ENCODE assay signal across 4 fruit fly cellular contexts in genomic region chr3R:27225490-27225889, dm6.
TF ChIP-seq lines count a peak whose summit lies in the region.

No protein-coding gene starts in this region.

- TF ChIP-seq CTCF in whole organism, embryonic (GFP tag; optimal IDR thresholded peaks at IDR 0.05; lab: Kevin White, UChicago), result no peak

TF ChIP-seq in whole organism, 6 proteins besides CTCF, POLR2A, EP300 and RAD21:
- TF ChIP-seq usp (GFP tag; optimal IDR thresholded peaks at IDR 0.05; lab: Kevin White, UChicago), result no peak
- peak; percentile 1 for TF ChIP-seq Dll (optimal IDR thresholded peaks at IDR 0.05; lab: Kevin White, UChicago)
- TF ChIP-seq psq (optimal IDR thresholded peaks at IDR 0.05; lab: Kevin White, UChicago), result no peak
- TF ChIP-seq pan (optimal IDR thresholded peaks at IDR 0.05; lab: Kevin White, UChicago), result no peak

TF ChIP-seq in whole organism, embryonic, 481 proteins besides CTCF, POLR2A, EP300 and RAD21:
- TF ChIP-seq sens (GFP tag; lab: Kevin White, UChicago), result peak; percentile 31
- TF ChIP-seq Hr51 (GFP tag; optimal IDR thresholded peaks at IDR 0.05; lab: Kevin White, UChicago), result no peak

TF ChIP-seq in whole organism, prepupa, 60 proteins besides CTCF, POLR2A, EP300 and RAD21:
- TF ChIP-seq Sox102F (GFP tag; optimal IDR thresholded peaks at IDR 0.05; lab: Kevin White, UChicago) (no peak), Met (GFP tag; optimal IDR thresholded peaks at IDR 0.05; lab: Kevin White, UChicago) (peak; percentile 13), Eip78C (GFP tag; lab: Kevin White, UChicago) (peak; percentile 73), pdm3 (GFP tag; optimal IDR thresholded peaks at IDR 0.05; lab: Kevin White, UChicago) (no peak), Blimp-1 (GFP tag; optimal IDR thresholded peaks at IDR 0.05; lab: Kevin White, UChicago) (no peak), CG9139 (GFP tag; optimal IDR thresholded peaks at IDR 0.05; lab: Kevin White, UChicago) (no peak), fkh (GFP tag; optimal IDR thresholded peaks at IDR 0.05; lab: Kevin White, UChicago) (no peak), CG31627 (GFP tag; optimal IDR thresholded peaks at IDR 0.05; lab: Kevin White, UChicago) (no peak), CG11902 (GFP tag; optimal IDR thresholded peaks at IDR 0.05; lab: Kevin White, UChicago) (no peak), CG6276 (GFP tag; optimal IDR thresholded peaks at IDR 0.05; lab: Kevin White, UChicago) (no peak), Ets96B (tag; optimal IDR thresholded peaks at IDR 0.05; lab: Kevin White, UChicago) (peak; percentile 23), acj6 (GFP tag; optimal IDR thresholded peaks at IDR 0.05; lab: Kevin White, UChicago) (no peak), CG8319 (GFP tag; optimal IDR thresholded peaks at IDR 0.05; lab: Kevin White, UChicago) (no peak), svp (GFP tag; lab: Kevin White, UChicago) (peak; percentile 57), net (GFP tag; optimal IDR thresholded peaks at IDR 0.05; lab: Kevin White, UChicago) (no peak), CG3919 (GFP tag; optimal IDR thresholded peaks at IDR 0.05; lab: Kevin White, UChicago) (no peak), spab (GFP tag; optimal IDR thresholded peaks at IDR 0.05; lab: Kevin White, UChicago) (no peak)
TF ChIP-seq in whole organism, prepupa: peak in this region for 4.

TF ChIP-seq in whole organism, pupa, 21 proteins besides CTCF, POLR2A, EP300 and RAD21:
- no peak for TF ChIP-seq rn (GFP tag; IDR thresholded peaks at IDR 0.05; lab: Robert Waterston, UW)
- no peak for TF ChIP-seq CG12605 (GFP tag; IDR thresholded peaks at IDR 0.05; lab: Robert Waterston, UW)
- peak; percentile 20 for TF ChIP-seq CG14655 (GFP tag; optimal IDR thresholded peaks at IDR 0.05; lab: Kevin White, UChicago)
- TF ChIP-seq CG8159 (tag; optimal IDR thresholded peaks at IDR 0.05; lab: Kevin White, UChicago), result peak; percentile 33
- TF ChIP-seq CG10348 (GFP tag; IDR thresholded peaks at IDR 0.05; lab: Robert Waterston, UW), result no peak
- TF ChIP-seq CG15710 (tag; optimal IDR thresholded peaks at IDR 0.05; lab: Kevin White, UChicago), result no peak
- TF ChIP-seq fd96Ca (GFP tag; IDR thresholded peaks at IDR 0.05; lab: Robert Waterston, UW), result no peak
- peak; percentile 22 for TF ChIP-seq CG9948 (tag; optimal IDR thresholded peaks at IDR 0.05; lab: Kevin White, UChicago)
- TF ChIP-seq CG4496 (GFP tag; IDR thresholded peaks at IDR 0.05; lab: Robert Waterston, UW), result no peak
- TF ChIP-seq gl (tag; optimal IDR thresholded peaks at IDR 0.05; lab: Kevin White, UChicago), result no peak
- TF ChIP-seq D1 (tag; optimal IDR thresholded peaks at IDR 0.05; lab: Kevin White, UChicago), result no peak
- no peak for TF ChIP-seq Pif1A (GFP tag; optimal IDR thresholded peaks at IDR 0.05; lab: Kevin White, UChicago)
- no peak for TF ChIP-seq Pif1B (GFP tag; optimal IDR thresholded peaks at IDR 0.05; lab: Kevin White, UChicago)
- TF ChIP-seq CG17806 (tag; optimal IDR thresholded peaks at IDR 0.05; lab: Kevin White, UChicago), result no peak
- TF ChIP-seq Ets98B (GFP tag; IDR thresholded peaks at IDR 0.05; lab: Robert Waterston, UW), result no peak
- peak; percentile 4 for TF ChIP-seq CG8301 (tag; optimal IDR thresholded peaks at IDR 0.05; lab: Kevin White, UChicago)
- no peak for TF ChIP-seq CG34367 (tag; optimal IDR thresholded peaks at IDR 0.05; lab: Kevin White, UChicago)
- TF ChIP-seq EcR (GFP tag; optimal IDR thresholded peaks at IDR 0.05; lab: Kevin White, UChicago), result no peak
- no peak for TF ChIP-seq CG13204 (GFP tag; optimal IDR thresholded peaks at IDR 0.05; lab: Kevin White, UChicago)
- no peak for TF ChIP-seq Snoo (tag; optimal IDR thresholded peaks at IDR 0.05; lab: Kevin White, UChicago)
- no peak for TF ChIP-seq CG32121 (GFP tag; IDR thresholded peaks at IDR 0.05; lab: Robert Waterston, UW)
